Worm (Caenorhabditis elegans) whole organism, mixed stage, embryonic: ENCODE data around the gene msp-50.

ENCODE experiments used
- M03D4.4 ChIP-seq: sonication (generic microtip); optimal IDR thresholded peaks from 2 replicates; lab custom pipeline; 2017; ENCODE audit warnings: mild to moderate bottlenecking, missing genetic modification characterization, missing compliant biosample characterization
- bed-3 ChIP-seq: fragments of 200-800 bp; sonication (Bioruptor generic); optimal IDR thresholded peaks from 3 replicates; lab custom pipeline; 2018; ENCODE audit warnings: mild to moderate bottlenecking, missing genetic modification characterization, moderate library complexity, missing compliant biosample characterization
- blmp-1 ChIP-seq: fragments of 150-350 bp; optimal IDR thresholded peaks from 2 replicates; lab custom pipeline; 2014; ENCODE audit warnings: missing biosample characterization, missing genetic modification characterization
- ceh-39 ChIP-seq: fragments of 150-350 bp; optimal IDR thresholded peaks from 2 replicates; lab custom pipeline; 2014; ENCODE audit warnings: missing biosample characterization, missing genetic modification characterization
- ceh-83 ChIP-seq: fragments of 200-800 bp; sonication (Bioruptor generic); optimal IDR thresholded peaks from 2 replicates; lab custom pipeline; 2018; ENCODE audit warnings: mild to moderate bottlenecking, missing genetic modification characterization, missing compliant biosample characterization
- cnd-1 ChIP-seq: fragments of 200-800 bp; sonication (Bioruptor generic); optimal IDR thresholded peaks from 2 replicates; lab custom pipeline; 2018; ENCODE audit warnings: mild to moderate bottlenecking, missing genetic modification characterization, missing compliant biosample characterization
- drap-1 ChIP-seq: fragments of 200-800 bp; sonication (Bioruptor generic); optimal IDR thresholded peaks from 3 replicates; lab custom pipeline; 2018; ENCODE audit warnings: mild to moderate bottlenecking, missing genetic modification characterization, missing compliant biosample characterization
- elt-1 ChIP-seq: sonication (generic microtip); optimal IDR thresholded peaks from 2 replicates; lab custom pipeline; 2017; ENCODE audit warnings: missing genetic modification characterization, mild to moderate bottlenecking, missing compliant biosample characterization, antibody characterized with exemption, moderate library complexity, borderline replicate concordance; ENCODE audit not compliant: insufficient read depth
- elt-3 ChIP-seq: fragments of 150-350 bp; optimal IDR thresholded peaks from 2 replicates; lab custom pipeline; 2014; ENCODE audit warnings: missing biosample characterization, missing genetic modification characterization
- flh-1 ChIP-seq: fragments of 200-800 bp; sonication (Bioruptor generic); optimal IDR thresholded peaks from 2 replicates; lab custom pipeline; 2018; ENCODE audit warnings: mild to moderate bottlenecking, missing genetic modification characterization, moderate library complexity, missing compliant biosample characterization
- ham-2 ChIP-seq: fragments of 200-800 bp; sonication (Bioruptor generic); optimal IDR thresholded peaks from 2 replicates; lab custom pipeline; 2018; ENCODE audit warnings: mild to moderate bottlenecking, missing genetic modification characterization, missing compliant biosample characterization
- lin-13 ChIP-seq: fragments of 150-350 bp; optimal IDR thresholded peaks from 2 replicates; lab custom pipeline; 2014; ENCODE audit warnings: missing biosample characterization, missing genetic modification characterization
- lin-32 ChIP-seq: fragments of 200-800 bp; sonication (Bioruptor generic); optimal IDR thresholded peaks from 2 replicates; lab custom pipeline; 2018; ENCODE audit warnings: mild to moderate bottlenecking, missing genetic modification characterization, missing compliant biosample characterization
- lsy-2 ChIP-seq: fragments of 150-350 bp; optimal IDR thresholded peaks from 2 replicates; lab custom pipeline; 2014; ENCODE audit warnings: missing biosample characterization, missing genetic modification characterization
- mab-5 ChIP-seq: fragments of 150-350 bp; optimal IDR thresholded peaks from 2 replicates; lab custom pipeline; 2014; ENCODE audit warnings: missing biosample characterization, missing genetic modification characterization
- mls-2 ChIP-seq: sonication (generic microtip); optimal IDR thresholded peaks from 2 replicates; lab custom pipeline; 2016; ENCODE audit warnings: mild to moderate bottlenecking, missing genetic modification characterization, moderate library complexity, missing compliant biosample characterization
- nhr-2 ChIP-seq: fragments of 150-350 bp; optimal IDR thresholded peaks from 2 replicates; lab custom pipeline; 2014; ENCODE audit warnings: missing biosample characterization, missing genetic modification characterization
- nhr-237 ChIP-seq: fragments of 150-350 bp; optimal IDR thresholded peaks from 2 replicates; lab custom pipeline; 2014; ENCODE audit warnings: missing biosample characterization, missing genetic modification characterization
- nhr-28 ChIP-seq: fragments of 150-350 bp; optimal IDR thresholded peaks from 2 replicates; lab custom pipeline; 2014; ENCODE audit warnings: missing biosample characterization, missing genetic modification characterization
- nhr-76 ChIP-seq: sonication (generic microtip); optimal IDR thresholded peaks from 2 replicates; lab custom pipeline; 2017; ENCODE audit warnings: missing biosample characterization, missing genetic modification characterization
- pha-4 ChIP-seq: fragments of 150-350 bp; optimal IDR thresholded peaks from 2 replicates; lab custom pipeline; 2018; ENCODE audit warnings: missing biosample characterization, missing genetic modification reagents, missing genetic modification characterization
- sem-2 ChIP-seq: fragments of 200-800 bp; sonication (Bioruptor generic); optimal IDR thresholded peaks from 2 replicates; lab custom pipeline; 2018; ENCODE audit warnings: mild to moderate bottlenecking, missing genetic modification characterization, missing compliant biosample characterization
- snpc-4 ChIP-seq: fragments of 150-350 bp; optimal IDR thresholded peaks from 2 replicates; lab custom pipeline; 2014; ENCODE audit warnings: missing biosample characterization, missing genetic modification characterization
- sptf-1 ChIP-seq: sonication (generic microtip); optimal IDR thresholded peaks from 2 replicates; lab custom pipeline; 2017; ENCODE audit warnings: mild to moderate bottlenecking, missing genetic modification characterization, moderate library complexity, missing compliant biosample characterization
- tbx-8 ChIP-seq: fragments of 200-800 bp; sonication (Bioruptor generic); optimal IDR thresholded peaks from 2 replicates; lab custom pipeline; 2018; ENCODE audit warnings: mild to moderate bottlenecking, missing genetic modification characterization, moderate library complexity, missing compliant biosample characterization
- unc-120 ChIP-seq: sonication (generic microtip); optimal IDR thresholded peaks from 2 replicates; lab custom pipeline; 2017; ENCODE audit warnings: missing genetic modification characterization, missing compliant biosample characterization; ENCODE audit not compliant: poor library complexity, severe bottlenecking
- unc-39 ChIP-seq: fragments of 150-350 bp; optimal IDR thresholded peaks from 2 replicates; lab custom pipeline; 2014; ENCODE audit warnings: missing biosample characterization, missing genetic modification characterization
- unc-62 ChIP-seq: fragments of 150-350 bp; optimal IDR thresholded peaks from 2 replicates; lab custom pipeline; 2014; ENCODE audit warnings: missing biosample characterization, missing genetic modification reagents, missing genetic modification characterization
- zip-8 ChIP-seq: fragments of 150-350 bp; optimal IDR thresholded peaks from 2 replicates; lab custom pipeline; 2014; ENCODE audit warnings: missing biosample characterization, missing genetic modification characterization
- ztf-11 ChIP-seq: fragments of 150-350 bp; optimal IDR thresholded peaks from 2 replicates; lab custom pipeline; 2014; ENCODE audit warnings: missing biosample characterization, missing genetic modification characterization

The msp-50 gene

DNA sequence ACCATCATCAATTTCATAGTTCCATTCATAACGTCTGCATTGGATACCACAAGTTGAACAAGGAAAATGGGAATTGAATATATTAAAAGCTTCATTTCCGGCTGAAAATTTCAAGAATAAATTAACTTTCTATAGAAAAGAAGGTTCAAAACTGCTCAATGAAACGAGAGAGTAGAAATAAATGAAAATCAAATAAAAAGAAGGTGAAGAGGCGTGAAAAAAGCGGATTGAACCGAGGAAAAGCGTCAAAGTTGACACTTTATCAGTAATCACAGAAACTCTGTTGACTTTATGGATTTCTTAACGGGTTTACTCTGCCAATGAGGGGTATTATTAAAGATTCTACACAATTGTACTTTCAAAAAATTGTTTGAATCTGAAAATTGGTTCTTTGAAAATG, 38.8 kb downstream of the msp-50 start, which contains the start of gene pho-4:
TSS of gene pho-4 (minus strand) at position 101 of the 400 bp plus-strand sequence.
- TF ChIP-seq ceh-83 (GFP tag; lab: Kevin White, UChicago) = no peak
- TF ChIP-seq sem-2 (GFP tag; lab: Kevin White, UChicago) = no peak
- no peak for TF ChIP-seq lsy-2 (tag; lab: Kevin White, UChicago)
- TF ChIP-seq pha-4 (tag; lab: Kevin White, UChicago) = no peak
- TF ChIP-seq unc-120 (tag; lab: Kevin White, UChicago) = no peak
- TF ChIP-seq sptf-1 (tag; lab: Kevin White, UChicago) = no peak
- TF ChIP-seq ham-2 (GFP tag; lab: Kevin White, UChicago) = no peak
- TF ChIP-seq cnd-1 (tag; lab: Kevin White, UChicago) = no peak
- no peak for TF ChIP-seq unc-39 (tag; lab: Kevin White, UChicago)
- TF ChIP-seq elt-3 (tag; lab: Kevin White, UChicago) = no peak
- TF ChIP-seq elt-1 (tag; lab: Kevin White, UChicago) = no peak
- no peak for TF ChIP-seq ztf-11
- no peak for TF ChIP-seq unc-62
- no peak for TF ChIP-seq bed-3 (GFP tag; lab: Kevin White, UChicago)
- no peak for TF ChIP-seq snpc-4 (tag; lab: Kevin White, UChicago)
- TF ChIP-seq ceh-39 (tag; lab: Kevin White, UChicago) = no peak
- no peak for TF ChIP-seq nhr-237
- TF ChIP-seq drap-1 (GFP tag; lab: Kevin White, UChicago) = no peak

ce11 chrII:5241560-5241959, 42.0 kb downstream of the msp-50 start, which contains the start of gene T16D1.1:
Gene T16D1.1, minus strand, starts transcription at chrII:5241660.
- TF ChIP-seq mls-2 (tag; lab: Kevin White, UChicago) (no peak), nhr-76 (tag; lab: Kevin White, UChicago) (no peak), tbx-8 (no peak), nhr-28 (tag; lab: Kevin White, UChicago) (no peak), nhr-2 (tag; lab: Kevin White, UChicago) (no peak), cnd-1 (tag; lab: Kevin White, UChicago) (no peak), bed-3 (GFP tag; lab: Kevin White, UChicago) (no peak), sptf-1 (tag; lab: Kevin White, UChicago) (no peak), ham-2 (GFP tag; lab: Kevin White, UChicago) (no peak)

DNA sequence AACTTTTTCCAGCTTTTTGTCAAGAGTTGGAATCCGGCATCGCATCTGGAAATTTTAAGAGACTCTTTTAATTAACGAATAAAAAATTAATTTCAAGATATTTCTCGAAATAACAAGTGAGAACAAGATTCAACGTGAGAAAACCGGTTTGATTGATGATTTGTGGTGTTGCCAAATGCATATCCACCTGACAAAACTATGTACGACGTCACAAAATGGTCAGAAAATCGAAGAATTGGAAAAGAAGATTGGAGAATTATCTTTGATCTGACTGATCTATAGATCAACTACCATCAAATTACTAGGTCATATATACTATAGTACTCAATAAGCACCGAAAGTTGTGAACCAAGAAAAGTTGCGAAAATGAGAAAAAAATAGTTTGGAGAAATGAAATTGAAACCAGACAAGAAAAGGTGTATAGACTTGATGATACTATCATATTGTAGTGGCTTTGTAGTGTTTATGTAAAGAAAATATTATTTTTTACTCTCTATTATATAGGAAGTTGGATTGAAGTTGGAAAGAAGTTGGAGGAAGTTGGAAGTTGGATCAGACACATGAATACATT, 47.3 kb downstream of the msp-50 start, which contains the start of gene ptr-6:
TSS of gene ptr-6 (minus strand) at position 47 of the 571 bp plus-strand sequence.
- TF ChIP-seq blmp-1 (tag; lab: Kevin White, UChicago) (no peak), snpc-4 (tag; lab: Kevin White, UChicago) (no peak), lin-13 (tag; lab: Kevin White, UChicago) (no peak), M03D4.4 (no peak), lin-32 (no peak), unc-120 (tag; lab: Kevin White, UChicago) (no peak), zip-8 (tag; lab: Kevin White, UChicago) (no peak), sem-2 (GFP tag; lab: Kevin White, UChicago) (no peak), pha-4 (tag; lab: Kevin White, UChicago) (no peak), ceh-39 (tag; lab: Kevin White, UChicago) (no peak), nhr-2 (tag; lab: Kevin White, UChicago) (no peak), mab-5 (tag; lab: Kevin White, UChicago) (no peak), nhr-76 (tag; lab: Kevin White, UChicago) (no peak), flh-1 (no peak), tbx-8 (no peak)
